Fruit fly (Drosophila melanogaster) whole organism, prepupa: ENCODE results near the gene ATPsynCF6.

ENCODE experiments used
- Blimp-1 ChIP-seq: fragments of 200-800 bp; sonication (Bioruptor generic); optimal IDR thresholded peaks from 3 replicates; lab custom pipeline; 2017; ENCODE audit warnings: missing biosample characterization, missing genetic modification characterization, mild to moderate bottlenecking, moderate library complexity, missing genetic modification reagents
- CG10631 ChIP-seq: fragments of 200-800 bp; sonication (Bioruptor generic); optimal IDR thresholded peaks from 2 replicates; lab custom pipeline; 2016; ENCODE audit warnings: missing biosample characterization, missing genetic modification characterization
- CG10669 ChIP-seq: fragments of 200-800 bp; sonication (Bioruptor generic); optimal IDR thresholded peaks from 3 replicates; lab custom pipeline; 2018; ENCODE audit warnings: missing biosample characterization, mild to moderate bottlenecking, missing genetic modification characterization, moderate library complexity
- CG11762 ChIP-seq: fragments of 200-800 bp; sonication (Bioruptor generic); optimal IDR thresholded peaks from 3 replicates; lab custom pipeline; 2016; ENCODE audit warnings: missing biosample characterization, missing genetic modification characterization; ENCODE audit not compliant: insufficient read depth
- CG11902 ChIP-seq: fragments of 200-800 bp; sonication (Bioruptor generic); optimal IDR thresholded peaks from 3 replicates; lab custom pipeline; 2016; ENCODE audit warnings: missing biosample characterization, missing genetic modification characterization
- CG15336 ChIP-seq: fragments of 200-800 bp; sonication (Bioruptor generic); IDR thresholded peaks from 2 replicates; pipeline ENCODE4 v1.3.6; 2022; ENCODE audit warnings: missing biosample characterization, missing genetic modification characterization
- CG16779 ChIP-seq: fragments of 200-800 bp; sonication (Bioruptor generic); optimal IDR thresholded peaks from 3 replicates; lab custom pipeline; 2017; ENCODE audit warnings: missing biosample characterization, mild to moderate bottlenecking, missing genetic modification characterization
- CG3032 ChIP-seq: fragments of 200-800 bp; optimal IDR thresholded peaks from 2 replicates; lab custom pipeline; 2019; ENCODE audit warnings: missing biosample characterization, mild to moderate bottlenecking, missing genetic modification characterization, moderate library complexity
- CG31627 ChIP-seq: fragments of 200-800 bp; sonication (Bioruptor generic); optimal IDR thresholded peaks from 3 replicates; lab custom pipeline; 2016; ENCODE audit warnings: missing biosample characterization, missing genetic modification characterization
- CG32006 ChIP-seq: fragments of 200-800 bp; sonication (Bioruptor generic); optimal IDR thresholded peaks from 3 replicates; lab custom pipeline; 2017; ENCODE audit warnings: missing biosample characterization, mild to moderate bottlenecking, missing genetic modification characterization
- CG34406 ChIP-seq: fragments of 200-800 bp; sonication (Bioruptor generic); optimal IDR thresholded peaks from 3 replicates; lab custom pipeline; 2016; ENCODE audit warnings: missing biosample characterization, missing genetic modification characterization
- CG3919 ChIP-seq: fragments of 200-800 bp; sonication (Bioruptor generic); optimal IDR thresholded peaks from 3 replicates; lab custom pipeline; 2016; ENCODE audit warnings: missing biosample characterization, missing genetic modification characterization
- CG6163 ChIP-seq: fragments of 200-800 bp; sonication (Bioruptor generic); IDR thresholded peaks from 3 replicates; pipeline ENCODE4 v1.3.6; 2022; ENCODE audit warnings: missing biosample characterization, missing genetic modification characterization
- CG6808 ChIP-seq: fragments of 200-800 bp; sonication (Bioruptor generic); optimal IDR thresholded peaks from 3 replicates; lab custom pipeline; 2017; ENCODE audit warnings: missing biosample characterization, missing genetic modification characterization, mild to moderate bottlenecking, moderate library complexity, missing genetic modification reagents
- CG6854 ChIP-seq: fragments of 200-800 bp; sonication (Bioruptor generic); optimal IDR thresholded peaks from 2 replicates; lab custom pipeline; 2017; ENCODE audit warnings: missing biosample characterization, mild to moderate bottlenecking, missing genetic modification characterization
- CG8119 ChIP-seq: fragments of 200-800 bp; sonication (Bioruptor generic); IDR thresholded peaks from 3 replicates; pipeline ENCODE4 v1.3.6; 2022; ENCODE audit warnings: missing biosample characterization, missing genetic modification characterization
- CG8319 ChIP-seq: fragments of 200-800 bp; sonication (Bioruptor generic); optimal IDR thresholded peaks from 3 replicates; lab custom pipeline; 2016; ENCODE audit warnings: missing biosample characterization, missing genetic modification characterization
- CG9139 ChIP-seq: fragments of 200-800 bp; sonication (Bioruptor generic); optimal IDR thresholded peaks from 3 replicates; lab custom pipeline; 2017; ENCODE audit warnings: missing biosample characterization, mild to moderate bottlenecking, missing genetic modification characterization
- Eip75B ChIP-seq: fragments of 200-800 bp; sonication (Bioruptor generic); optimal IDR thresholded peaks from 3 replicates; lab custom pipeline; 2016; ENCODE audit warnings: missing biosample characterization, missing genetic modification characterization
- Eip78C ChIP-seq: fragments of 200-800 bp; sonication (Bioruptor generic); peaks from one replicate; lab custom pipeline; 2016; ENCODE audit warnings: missing biosample characterization, missing genetic modification characterization
- Ets21C ChIP-seq: fragments of 200-800 bp; sonication (Bioruptor generic); optimal IDR thresholded peaks from 3 replicates; lab custom pipeline; 2016; ENCODE audit warnings: missing biosample characterization, missing genetic modification characterization
- Ets96B ChIP-seq: fragments of 200-800 bp; optimal IDR thresholded peaks from 2 replicates; lab custom pipeline; 2019; ENCODE audit warnings: missing biosample characterization, mild to moderate bottlenecking, missing genetic modification characterization, moderate library complexity
- Gug ChIP-seq: fragments of 200-800 bp; sonication (Bioruptor generic); IDR thresholded peaks from 2 replicates; pipeline ENCODE4 v1.3.6; 2022; ENCODE audit warnings: missing biosample characterization, missing genetic modification characterization
- Hr38 ChIP-seq: sonication (Bioruptor generic); optimal IDR thresholded peaks from 2 replicates; lab custom pipeline; 2016; ENCODE audit warnings: missing biosample characterization, missing genetic modification characterization
- Hr4 ChIP-seq: fragments of 200-800 bp; sonication (Bioruptor generic); optimal IDR thresholded peaks from 3 replicates; lab custom pipeline; 2016; ENCODE audit warnings: missing biosample characterization, missing genetic modification characterization
- Lpt ChIP-seq: fragments of 200-800 bp; sonication (Bioruptor generic); optimal IDR thresholded peaks from 3 replicates; lab custom pipeline; 2016; ENCODE audit warnings: missing biosample characterization, missing genetic modification characterization
- Met ChIP-seq: fragments of 200-800 bp; sonication (Bioruptor generic); optimal IDR thresholded peaks from 3 replicates; lab custom pipeline; 2016; ENCODE audit warnings: missing biosample characterization, missing genetic modification characterization
- Smox ChIP-seq: fragments of 200-800 bp; sonication (Bioruptor generic); optimal IDR thresholded peaks from 3 replicates; lab custom pipeline; 2016; ENCODE audit warnings: missing biosample characterization, missing genetic modification characterization
- Sox102F ChIP-seq: fragments of 200-800 bp; sonication (Bioruptor generic); optimal IDR thresholded peaks from 2 replicates; lab custom pipeline; 2016; ENCODE audit warnings: missing biosample characterization, mild to moderate bottlenecking, missing genetic modification characterization
- acj6 ChIP-seq: fragments of 200-800 bp; sonication (Bioruptor generic); optimal IDR thresholded peaks from 3 replicates; lab custom pipeline; 2016; ENCODE audit warnings: missing biosample characterization, missing genetic modification characterization
- cyc ChIP-seq: fragments of 200-800 bp; sonication (Bioruptor generic); optimal IDR thresholded peaks from 3 replicates; lab custom pipeline; 2016; ENCODE audit warnings: missing biosample characterization, missing genetic modification characterization
- dac ChIP-seq: fragments of 200-800 bp; sonication (Bioruptor generic); optimal IDR thresholded peaks from 2 replicates; lab custom pipeline; 2017; ENCODE audit warnings: missing biosample characterization, mild to moderate bottlenecking, missing genetic modification characterization
- dsx ChIP-seq: fragments of 200-800 bp; optimal IDR thresholded peaks from 3 replicates; lab custom pipeline; 2019; ENCODE audit warnings: missing biosample characterization, mild to moderate bottlenecking, missing genetic modification characterization, moderate library complexity; ENCODE audit not compliant: poor library complexity, severe bottlenecking
- eg ChIP-seq: fragments of 200-800 bp; sonication (Bioruptor generic); IDR thresholded peaks from 3 replicates; pipeline ENCODE4 v1.3.6; 2022; ENCODE audit warnings: missing biosample characterization, missing genetic modification characterization
- esn ChIP-seq: fragments of 200-800 bp; sonication (Bioruptor generic); optimal IDR thresholded peaks from 2 replicates; lab custom pipeline; 2016; ENCODE audit warnings: missing biosample characterization, mild to moderate bottlenecking, missing genetic modification characterization, moderate library complexity
- fd59A ChIP-seq: fragments of 200-800 bp; sonication (Bioruptor generic); optimal IDR thresholded peaks from 2 replicates; lab custom pipeline; 2017; ENCODE audit warnings: missing biosample characterization, mild to moderate bottlenecking, missing genetic modification characterization, missing genetic modification reagents
- fd85E ChIP-seq: fragments of 200-800 bp; sonication (Bioruptor generic); optimal IDR thresholded peaks from 3 replicates; lab custom pipeline; 2016; ENCODE audit warnings: missing biosample characterization, missing genetic modification characterization
- lz ChIP-seq: fragments of 200-800 bp; sonication (Bioruptor generic); optimal IDR thresholded peaks from 3 replicates; lab custom pipeline; 2016; ENCODE audit warnings: missing biosample characterization, missing genetic modification characterization
- net ChIP-seq: fragments of 200-800 bp; sonication (Bioruptor generic); optimal IDR thresholded peaks from 3 replicates; lab custom pipeline; 2016; ENCODE audit warnings: missing biosample characterization, missing genetic modification characterization
- pdm3 ChIP-seq: fragments of 200-800 bp; sonication (Bioruptor generic); optimal IDR thresholded peaks from 3 replicates; lab custom pipeline; 2016; ENCODE audit warnings: missing biosample characterization, missing genetic modification characterization
- svp ChIP-seq: fragments of 200-800 bp; sonication (Bioruptor generic); peaks from one replicate; lab custom pipeline; 2016; ENCODE audit warnings: missing biosample characterization, missing genetic modification characterization
- topi ChIP-seq: fragments of 200-800 bp; sonication (Bioruptor generic); optimal IDR thresholded peaks from 3 replicates; lab custom pipeline; 2016; ENCODE audit warnings: missing biosample characterization, missing genetic modification characterization
- vri ChIP-seq: fragments of 200-800 bp; sonication (Bioruptor generic); optimal IDR thresholded peaks from 3 replicates; lab custom pipeline; 2016; ENCODE audit warnings: missing biosample characterization, mild to moderate bottlenecking, missing genetic modification characterization

The ATPsynCF6 gene

dm6 chr3R:23318928-23319327 lies 36.9 kb downstream of the ATPsynCF6 start (continued):
- TF ChIP-seq svp (GFP tag; lab: Kevin White, UChicago), result no peak
- TF ChIP-seq fd85E (GFP tag; lab: Kevin White, UChicago), result no peak
- peak; percentile 41 for TF ChIP-seq dsx
- TF ChIP-seq Sox102F, result peak; percentile 16
- peak; percentile 63 for TF ChIP-seq CG9139 (GFP tag; lab: Kevin White, UChicago)
- peak; percentile 7 for TF ChIP-seq CG11762 (GFP tag; lab: Kevin White, UChicago)
- peak; percentile 25 for TF ChIP-seq Eip75B (GFP tag; lab: Kevin White, UChicago)
- peak; percentile 51 for TF ChIP-seq CG8119 (GFP tag; lab: Robert Waterston, UW)
- TF ChIP-seq Hr4 (GFP tag; lab: Kevin White, UChicago), result no peak
- no peak for TF ChIP-seq eg
- TF ChIP-seq CG11902 (GFP tag; lab: Kevin White, UChicago), result no peak
- no peak for TF ChIP-seq CG10631 (GFP tag; lab: Kevin White, UChicago)
- TF ChIP-seq pdm3 (GFP tag; lab: Kevin White, UChicago), result peak; percentile 18
- TF ChIP-seq Lpt (GFP tag; lab: Kevin White, UChicago), result peak; percentile 20
- TF ChIP-seq esn, result no peak
- peak; percentile 76 for TF ChIP-seq Eip78C
- peak; percentile 19 for TF ChIP-seq CG3032 (tag; lab: Kevin White, UChicago)

dm6 chr3R:23316867-23317266 lies 39.0 kb downstream of the ATPsynCF6 start:
- TF ChIP-seq vri (GFP tag; lab: Kevin White, UChicago) (peak; percentile 92), CG8119 (GFP tag; lab: Robert Waterston, UW) (no peak)

- TF ChIP-seq CG16779 (tag; lab: Kevin White, UChicago) (no peak), pdm3 (GFP tag; lab: Kevin White, UChicago) (no peak), vri (GFP tag; lab: Kevin White, UChicago) (no peak), dac (no peak), Hr38 (no peak), Blimp-1 (GFP tag; lab: Kevin White, UChicago) (no peak), eg (no peak), CG3919 (GFP tag; lab: Kevin White, UChicago) (peak; percentile 4), acj6 (GFP tag; lab: Kevin White, UChicago) (no peak), Smox (GFP tag; lab: Kevin White, UChicago) (no peak), dsx (no peak), CG11762 (GFP tag; lab: Kevin White, UChicago) (no peak), svp (GFP tag; lab: Kevin White, UChicago) (no peak), net (no peak), lz (GFP tag; lab: Kevin White, UChicago) (no peak), CG6808 (GFP tag; lab: Kevin White, UChicago) (no peak), CG34406 (no peak), CG15336 (GFP tag; lab: Robert Waterston, UW) (peak; percentile 30; the same call in 1 of the 2 replicates), CG10669 (GFP tag; lab: Kevin White, UChicago) (peak; percentile 6), CG3032 (tag; lab: Kevin White, UChicago) (no peak), Ets21C (GFP tag; lab: Kevin White, UChicago) (no peak), Gug (GFP tag; lab: Robert Waterston, UW) (no peak), CG6854 (GFP tag; lab: Kevin White, UChicago) (no peak), topi (no peak), CG6163 (GFP tag; lab: Robert Waterston, UW) (no peak), Eip75B (GFP tag; lab: Kevin White, UChicago) (no peak), CG8319 (no peak), Met (GFP tag; lab: Kevin White, UChicago) (no peak), Eip78C (peak; percentile 64), Ets96B (no peak), Hr4 (GFP tag; lab: Kevin White, UChicago) (no peak), cyc (no peak), fd59A (GFP tag; lab: Kevin White, UChicago) (no peak), CG31627 (no peak), CG10631 (GFP tag; lab: Kevin White, UChicago) (peak; percentile 27), CG32006 (GFP tag; lab: Kevin White, UChicago) (peak; percentile 35), CG9139 (GFP tag; lab: Kevin White, UChicago) (no peak)
These were observed 40.2 kb downstream of the ATPsynCF6 start for dm6 chr3R:23315630-23316029.
